Worm (Caenorhabditis elegans): ENCODE measurements around the gene gldi-3.

gldi-3 gene

DNA sequence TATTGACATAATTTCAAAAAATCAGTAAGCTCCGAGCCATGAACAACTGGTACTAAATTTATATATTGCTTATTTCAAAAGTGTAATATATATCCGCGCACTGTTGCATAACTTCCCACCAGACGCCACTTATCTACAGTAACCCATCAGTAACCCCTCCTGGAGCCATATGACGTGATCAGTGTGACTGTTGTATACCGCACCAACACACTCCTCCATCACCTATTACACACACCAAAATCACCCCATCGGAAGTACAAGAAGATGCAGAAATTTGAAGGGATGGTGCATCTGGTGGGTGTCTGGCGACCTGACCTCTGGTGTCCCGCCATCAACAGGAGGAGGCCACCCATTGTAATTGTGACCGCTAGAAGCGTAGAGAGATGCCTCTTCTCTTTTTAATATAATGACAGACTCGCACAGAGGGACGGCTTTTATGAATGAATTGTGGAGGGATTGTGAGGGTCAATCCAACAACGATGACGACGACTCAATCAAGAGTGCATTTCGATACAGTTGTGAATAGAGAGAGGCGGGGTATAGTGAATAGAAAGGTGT is 17.0 kb downstream of the gldi-3 start (continued):
- TF ChIP-seq dve-1 (tag; optimal IDR thresholded peaks at IDR 0.05) = no peak
- TF ChIP-seq sdc-2 (tag; optimal IDR thresholded peaks at IDR 0.05) = no peak
- TF ChIP-seq elt-2 (tag; optimal IDR thresholded peaks at IDR 0.05) = no peak
- TF ChIP-seq hlh-6 (tag; optimal IDR thresholded peaks at IDR 0.05) = no peak
- TF ChIP-seq unc-86 (tag; optimal IDR thresholded peaks at IDR 0.05) = no peak
- TF ChIP-seq unc-55 (GFP tag; optimal IDR thresholded peaks at IDR 0.05) = peak; percentile 46
- TF ChIP-seq pha-2 (tag; optimal IDR thresholded peaks at IDR 0.05) = no peak
- peak; percentile 49 for TF ChIP-seq sox-2 (GFP tag; IDR thresholded peaks at IDR 0.05)
- no peak for TF ChIP-seq lim-6 (tag; optimal IDR thresholded peaks at IDR 0.05)
- no peak for TF ChIP-seq mec-3 (tag; optimal IDR thresholded peaks at IDR 0.05; ENCODE audit: borderline replicate concordance)
- TF ChIP-seq ceh-31 (tag; optimal IDR thresholded peaks at IDR 0.05) = peak; percentile 40
- TF ChIP-seq K09A11.1 (tag; optimal IDR thresholded peaks at IDR 0.05; ENCODE audit: insufficient read depth) = no peak
- TF ChIP-seq odd-2 (tag; optimal IDR thresholded peaks at IDR 0.05) = no peak
- no peak for TF ChIP-seq lin-11 (tag; optimal IDR thresholded peaks at IDR 0.05)
- TF ChIP-seq npax-4 (tag; optimal IDR thresholded peaks at IDR 0.05) = no peak
- TF ChIP-seq ttx-3 (tag; optimal IDR thresholded peaks at IDR 0.05) = no peak
- TF ChIP-seq rnt-1 (tag; optimal IDR thresholded peaks at IDR 0.05) = no peak
- TF ChIP-seq ceh-24 (tag; optimal IDR thresholded peaks at IDR 0.05) = no peak
- TF ChIP-seq hlh-8 (tag; optimal IDR thresholded peaks at IDR 0.05) = peak; percentile 11
- TF ChIP-seq Y22D7AL.16 (tag; optimal IDR thresholded peaks at IDR 0.05) = no peak
- no peak for TF ChIP-seq nhr-232 (tag; optimal IDR thresholded peaks at IDR 0.05)
- TF ChIP-seq ceh-45 (GFP tag; IDR thresholded peaks at IDR 0.05) = no peak
- no peak for TF ChIP-seq C38D4.7 (GFP tag; optimal IDR thresholded peaks at IDR 0.05)
- no peak for TF ChIP-seq pat-9 (tag; optimal IDR thresholded peaks at IDR 0.05)
- no peak for TF ChIP-seq dmd-4 (tag; optimal IDR thresholded peaks at IDR 0.05; ENCODE audit: borderline replicate concordance)
- TF ChIP-seq pqm-1 (tag; optimal IDR thresholded peaks at IDR 0.05) = no peak
- peak; percentile 18 for TF ChIP-seq tbx-2 (tag; optimal IDR thresholded peaks at IDR 0.05)
- no peak for TF ChIP-seq eyg-1 (tag; optimal IDR thresholded peaks at IDR 0.05)
- no peak for TF ChIP-seq K02D7.2 (tag; optimal IDR thresholded peaks at IDR 0.05)
- TF ChIP-seq madf-2 (tag; optimal IDR thresholded peaks at IDR 0.05) = no peak
- TF ChIP-seq F13H6.1 (tag; optimal IDR thresholded peaks at IDR 0.05) = no peak
- no peak for TF ChIP-seq che-1 (tag; optimal IDR thresholded peaks at IDR 0.05)
- TF ChIP-seq hlh-30 (tag; optimal IDR thresholded peaks at IDR 0.05; ENCODE audit: insufficient read depth) = no peak
- no peak for TF ChIP-seq nhr-11 (tag; optimal IDR thresholded peaks at IDR 0.05)
- TF ChIP-seq gmeb-2 (tag; optimal IDR thresholded peaks at IDR 0.05) = no peak
- no peak for TF ChIP-seq fkh-10 (GFP tag; optimal IDR thresholded peaks at IDR 0.05)

DNA sequence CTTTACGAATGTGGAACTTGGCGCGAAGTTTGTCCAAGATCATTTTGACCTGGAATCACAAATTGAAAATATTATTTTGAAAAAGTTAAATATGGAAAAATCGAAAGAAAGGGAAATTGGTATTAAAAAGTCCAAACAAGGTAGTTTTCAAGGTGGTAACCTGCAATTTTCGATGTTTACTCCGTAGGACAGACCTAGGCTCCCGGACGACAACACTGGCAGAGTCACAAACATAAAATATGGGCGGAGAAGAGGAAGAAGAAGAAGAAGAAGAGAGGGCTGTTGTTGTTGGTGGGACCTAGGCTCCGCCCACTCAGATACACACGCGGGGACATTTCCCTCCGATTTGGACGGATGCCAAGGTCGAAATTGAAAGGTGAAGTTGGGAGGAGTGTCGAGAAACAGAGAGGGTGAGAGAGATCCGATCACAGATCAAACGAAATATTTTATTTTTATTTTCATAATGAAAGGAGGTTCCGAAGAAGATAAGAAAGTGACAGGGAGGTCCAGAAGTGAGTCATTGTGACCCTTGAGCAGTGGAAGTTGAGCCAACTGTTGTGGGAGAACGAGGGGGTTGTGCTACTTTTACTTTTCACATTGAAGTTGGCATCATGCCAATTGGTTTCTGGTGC is 17.9 kb downstream of the gldi-3 start, which contains the start of gene aqp-2:
TSS of gene aqp-2 (minus strand) at position 51 of the 632 bp plus-strand sequence.
- TF ChIP-seq ceh-6 (GFP tag; optimal IDR thresholded peaks at IDR 0.05) (no peak), sdc-2 (tag; optimal IDR thresholded peaks at IDR 0.05) (peak; percentile 42), ceh-18 (tag; optimal IDR thresholded peaks at IDR 0.05) (peak; percentile 54), ama-1 (optimal IDR thresholded peaks at IDR 0.05) (peak; percentile 67), rnt-1 (tag; optimal IDR thresholded peaks at IDR 0.05) (peak; percentile 53), ceh-30 (tag; optimal IDR thresholded peaks at IDR 0.05) (no peak), unc-55 (GFP tag; optimal IDR thresholded peaks at IDR 0.05) (peak; percentile 77), syd-9 (tag; optimal IDR thresholded peaks at IDR 0.05) (peak; percentile 21), ceh-45 (GFP tag; IDR thresholded peaks at IDR 0.05) (no peak)

All from whole organism, late embryonic.